Fruit fly (Drosophila melanogaster): ENCODE results near the gene CG3397.

- TF ChIP-seq Sin3A (optimal IDR thresholded peaks at IDR 0.05) (no peak), Myc (optimal IDR thresholded peaks at IDR 0.05) (no peak), insv (optimal IDR thresholded peaks at IDR 0.05) (no peak), psq (optimal IDR thresholded peaks at IDR 0.05) (no peak)
Observed at dm6 chr3R:12006417-12006816, 22.1 kb upstream of the CG3397 start.

Measured in Kc167 (cell line).